Fruit fly (Drosophila melanogaster) S2 (cell line): ENCODE measurements around the gene DIP-epsilon.

Experiments
- CG8478 ChIP-seq: fragments of >200 bp; optimal IDR thresholded peaks from 2 replicates; lab custom pipeline; 2018
- CTCF ChIP-seq, 2 experiments: fragments of >200 bp; optimal IDR thresholded peaks; 2 replicates each; lab custom pipeline; 2018

dm6 chr2L:6354231-6354630 is 56.9 kb downstream of the DIP-epsilon start, which contains the start of gene ppk7:
- TF ChIP-seq CTCF (optimal IDR thresholded peaks at IDR 0.05; lab: Kevin White, UChicago) = no peak
- TF ChIP-seq CG8478 = no peak
